Fruit fly (Drosophila melanogaster) whole organism, prepupa: ENCODE measurements around the gene CG42271.

Experiments used
- Blimp-1 ChIP-seq: fragments of 200-800 bp; sonication (Bioruptor generic); optimal IDR thresholded peaks from 3 replicates; lab custom pipeline; 2017; ENCODE audit warnings: missing biosample characterization, missing genetic modification characterization, mild to moderate bottlenecking, moderate library complexity, missing genetic modification reagents
- CG10669 ChIP-seq: fragments of 200-800 bp; sonication (Bioruptor generic); optimal IDR thresholded peaks from 3 replicates; lab custom pipeline; 2018; ENCODE audit warnings: missing biosample characterization, mild to moderate bottlenecking, missing genetic modification characterization, moderate library complexity
- CG11294 ChIP-seq: fragments of 200-800 bp; sonication (Bioruptor generic); IDR thresholded peaks from 2 replicates; pipeline ENCODE4 v1.3.6; 2022; ENCODE audit warnings: missing biosample characterization, missing genetic modification characterization
- CG15336 ChIP-seq: fragments of 200-800 bp; sonication (Bioruptor generic); IDR thresholded peaks from 2 replicates; pipeline ENCODE4 v1.3.6; 2022; ENCODE audit warnings: missing biosample characterization, missing genetic modification characterization
- CG1621 ChIP-seq: fragments of 200-800 bp; sonication (Bioruptor generic); optimal IDR thresholded peaks from 3 replicates; lab custom pipeline; 2018; ENCODE audit warnings: missing biosample characterization, mild to moderate bottlenecking, missing genetic modification characterization
- CG3032 ChIP-seq: fragments of 200-800 bp; optimal IDR thresholded peaks from 2 replicates; lab custom pipeline; 2019; ENCODE audit warnings: missing biosample characterization, mild to moderate bottlenecking, missing genetic modification characterization, moderate library complexity
- CG31627 ChIP-seq: fragments of 200-800 bp; sonication (Bioruptor generic); optimal IDR thresholded peaks from 3 replicates; lab custom pipeline; 2016; ENCODE audit warnings: missing biosample characterization, missing genetic modification characterization
- CG32006 ChIP-seq: fragments of 200-800 bp; sonication (Bioruptor generic); optimal IDR thresholded peaks from 3 replicates; lab custom pipeline; 2017; ENCODE audit warnings: missing biosample characterization, mild to moderate bottlenecking, missing genetic modification characterization
- CG3919 ChIP-seq: fragments of 200-800 bp; sonication (Bioruptor generic); optimal IDR thresholded peaks from 3 replicates; lab custom pipeline; 2016; ENCODE audit warnings: missing biosample characterization, missing genetic modification characterization
- CG4318 ChIP-seq: fragments of 200-800 bp; sonication (Bioruptor generic); optimal IDR thresholded peaks from 3 replicates; lab custom pipeline; 2017; ENCODE audit warnings: missing biosample characterization, mild to moderate bottlenecking, missing genetic modification characterization
- CG6276 ChIP-seq: fragments of 200-800 bp; sonication (Bioruptor generic); optimal IDR thresholded peaks from 2 replicates; lab custom pipeline; 2017; ENCODE audit warnings: missing biosample characterization, mild to moderate bottlenecking, missing genetic modification characterization
- CG6808 ChIP-seq: fragments of 200-800 bp; sonication (Bioruptor generic); optimal IDR thresholded peaks from 3 replicates; lab custom pipeline; 2017; ENCODE audit warnings: missing biosample characterization, missing genetic modification characterization, mild to moderate bottlenecking, moderate library complexity, missing genetic modification reagents
- CG6854 ChIP-seq: fragments of 200-800 bp; sonication (Bioruptor generic); optimal IDR thresholded peaks from 2 replicates; lab custom pipeline; 2017; ENCODE audit warnings: missing biosample characterization, mild to moderate bottlenecking, missing genetic modification characterization
- CG8119 ChIP-seq: fragments of 200-800 bp; sonication (Bioruptor generic); IDR thresholded peaks from 3 replicates; pipeline ENCODE4 v1.3.6; 2022; ENCODE audit warnings: missing biosample characterization, missing genetic modification characterization
- CG8632 ChIP-seq: fragments of 200-800 bp; sonication (Bioruptor generic); optimal IDR thresholded peaks from 3 replicates; lab custom pipeline; 2016; ENCODE audit warnings: missing biosample characterization, missing genetic modification characterization
- Eip75B ChIP-seq: fragments of 200-800 bp; sonication (Bioruptor generic); optimal IDR thresholded peaks from 3 replicates; lab custom pipeline; 2016; ENCODE audit warnings: missing biosample characterization, missing genetic modification characterization
- Eip78C ChIP-seq: fragments of 200-800 bp; sonication (Bioruptor generic); peaks from one replicate; lab custom pipeline; 2016; ENCODE audit warnings: missing biosample characterization, missing genetic modification characterization
- Eip93F ChIP-seq: fragments of 200-800 bp; sonication (Bioruptor generic); optimal IDR thresholded peaks from 2 replicates; lab custom pipeline; 2016; ENCODE audit warnings: missing biosample characterization, mild to moderate bottlenecking, missing genetic modification characterization
- Ets96B ChIP-seq: fragments of 200-800 bp; optimal IDR thresholded peaks from 2 replicates; lab custom pipeline; 2019; ENCODE audit warnings: missing biosample characterization, mild to moderate bottlenecking, missing genetic modification characterization, moderate library complexity
- Hr4 ChIP-seq: fragments of 200-800 bp; sonication (Bioruptor generic); optimal IDR thresholded peaks from 3 replicates; lab custom pipeline; 2016; ENCODE audit warnings: missing biosample characterization, missing genetic modification characterization
- Met ChIP-seq: fragments of 200-800 bp; sonication (Bioruptor generic); optimal IDR thresholded peaks from 3 replicates; lab custom pipeline; 2016; ENCODE audit warnings: missing biosample characterization, missing genetic modification characterization
- OdsH ChIP-seq: fragments of 200-800 bp; sonication (Bioruptor generic); optimal IDR thresholded peaks from 3 replicates; lab custom pipeline; 2016; ENCODE audit warnings: missing biosample characterization, missing genetic modification characterization
- Smox ChIP-seq: fragments of 200-800 bp; sonication (Bioruptor generic); optimal IDR thresholded peaks from 3 replicates; lab custom pipeline; 2016; ENCODE audit warnings: missing biosample characterization, missing genetic modification characterization
- Sox102F ChIP-seq: fragments of 200-800 bp; sonication (Bioruptor generic); optimal IDR thresholded peaks from 2 replicates; lab custom pipeline; 2016; ENCODE audit warnings: missing biosample characterization, mild to moderate bottlenecking, missing genetic modification characterization
- Sox14 ChIP-seq: fragments of 200-800 bp; sonication (Bioruptor generic); optimal IDR thresholded peaks from 3 replicates; lab custom pipeline; 2016; ENCODE audit warnings: missing biosample characterization, missing genetic modification characterization
- Sox15 ChIP-seq: fragments of 200-800 bp; sonication (Bioruptor generic); optimal IDR thresholded peaks from 3 replicates; lab custom pipeline; 2016; ENCODE audit warnings: missing biosample characterization, missing genetic modification characterization
- achi ChIP-seq: fragments of 200-800 bp; sonication (Bioruptor generic); optimal IDR thresholded peaks from 3 replicates; lab custom pipeline; 2016; ENCODE audit warnings: missing biosample characterization, missing genetic modification characterization
- acj6 ChIP-seq: fragments of 200-800 bp; sonication (Bioruptor generic); optimal IDR thresholded peaks from 3 replicates; lab custom pipeline; 2016; ENCODE audit warnings: missing biosample characterization, missing genetic modification characterization
- cyc ChIP-seq: fragments of 200-800 bp; sonication (Bioruptor generic); optimal IDR thresholded peaks from 3 replicates; lab custom pipeline; 2016; ENCODE audit warnings: missing biosample characterization, missing genetic modification characterization
- dac ChIP-seq: fragments of 200-800 bp; sonication (Bioruptor generic); optimal IDR thresholded peaks from 2 replicates; lab custom pipeline; 2017; ENCODE audit warnings: missing biosample characterization, mild to moderate bottlenecking, missing genetic modification characterization
- dsx ChIP-seq: fragments of 200-800 bp; optimal IDR thresholded peaks from 3 replicates; lab custom pipeline; 2019; ENCODE audit warnings: missing biosample characterization, mild to moderate bottlenecking, missing genetic modification characterization, moderate library complexity; ENCODE audit not compliant: poor library complexity, severe bottlenecking
- eg ChIP-seq: fragments of 200-800 bp; sonication (Bioruptor generic); IDR thresholded peaks from 3 replicates; pipeline ENCODE4 v1.3.6; 2022; ENCODE audit warnings: missing biosample characterization, missing genetic modification characterization
- esn ChIP-seq: fragments of 200-800 bp; sonication (Bioruptor generic); optimal IDR thresholded peaks from 2 replicates; lab custom pipeline; 2016; ENCODE audit warnings: missing biosample characterization, mild to moderate bottlenecking, missing genetic modification characterization, moderate library complexity
- fd59A ChIP-seq: fragments of 200-800 bp; sonication (Bioruptor generic); optimal IDR thresholded peaks from 2 replicates; lab custom pipeline; 2017; ENCODE audit warnings: missing biosample characterization, mild to moderate bottlenecking, missing genetic modification characterization, missing genetic modification reagents
- fkh ChIP-seq: fragments of 200-800 bp; sonication (Bioruptor generic); optimal IDR thresholded peaks from 3 replicates; lab custom pipeline; 2017; ENCODE audit warnings: missing biosample characterization, mild to moderate bottlenecking, missing genetic modification characterization, moderate library complexity
- lz ChIP-seq: fragments of 200-800 bp; sonication (Bioruptor generic); optimal IDR thresholded peaks from 3 replicates; lab custom pipeline; 2016; ENCODE audit warnings: missing biosample characterization, missing genetic modification characterization
- pdm3 ChIP-seq: fragments of 200-800 bp; sonication (Bioruptor generic); optimal IDR thresholded peaks from 3 replicates; lab custom pipeline; 2016; ENCODE audit warnings: missing biosample characterization, missing genetic modification characterization
- salr ChIP-seq, 2 experiments: fragments of 200-800 bp; sonication (Bioruptor generic); optimal IDR thresholded peaks; 3 replicates each; lab custom pipeline; 2016 to 2018; ENCODE audit warnings: missing biosample characterization in 2 of 2, missing genetic modification characterization in 2 of 2, mild to moderate bottlenecking in 1 of 2
- spab ChIP-seq: fragments of 200-800 bp; sonication (Bioruptor generic); optimal IDR thresholded peaks from 2 replicates; lab custom pipeline; 2017; ENCODE audit warnings: missing biosample characterization, mild to moderate bottlenecking, missing genetic modification characterization, missing genetic modification reagents
- ss ChIP-seq, 2 experiments: fragments of 200-800 bp; sonication (Bioruptor generic); optimal IDR thresholded peaks; 2 replicates in 1 of 2; 3 replicates in 1 of 2; lab custom pipeline; 2017 to 2018; ENCODE audit warnings: mild to moderate bottlenecking in 2 of 2, missing biosample characterization in 2 of 2, missing genetic modification characterization in 2 of 2, moderate library complexity in 1 of 2
- svp ChIP-seq: fragments of 200-800 bp; sonication (Bioruptor generic); peaks from one replicate; lab custom pipeline; 2016; ENCODE audit warnings: missing biosample characterization, missing genetic modification characterization
- topi ChIP-seq: fragments of 200-800 bp; sonication (Bioruptor generic); optimal IDR thresholded peaks from 3 replicates; lab custom pipeline; 2016; ENCODE audit warnings: missing biosample characterization, missing genetic modification characterization
- vri ChIP-seq: fragments of 200-800 bp; sonication (Bioruptor generic); optimal IDR thresholded peaks from 3 replicates; lab custom pipeline; 2016; ENCODE audit warnings: missing biosample characterization, mild to moderate bottlenecking, missing genetic modification characterization

Gene CG42271

dm6 chrX:14212147-14212792 lies 21.6 kb downstream of the CG42271 start (continued):
- TF ChIP-seq esn (GFP tag; lab: Kevin White, UChicago) (no peak), Met (GFP tag; lab: Kevin White, UChicago) (no peak), OdsH (no peak), CG15336 (GFP tag; lab: Robert Waterston, UW) (no peak; the same call in 1 of the 2 replicates), Sox15 (GFP tag; lab: Kevin White, UChicago) (no peak), Eip93F (GFP tag; lab: Kevin White, UChicago) (no peak), CG8632 (no peak), CG10669 (GFP tag; lab: Kevin White, UChicago) (no peak)
- TF ChIP-seq, all 60 proteins: peak for 9

- TF ChIP-seq Smox (GFP tag; lab: Kevin White, UChicago) (peak; percentile 15), cyc (GFP tag; lab: Kevin White, UChicago) (no peak), CG6808 (peak; percentile 46), achi (GFP tag; lab: Kevin White, UChicago) (peak; percentile 24), CG15336 (GFP tag; lab: Robert Waterston, UW) (peak; percentile 14), Eip75B (no peak), dac (GFP tag; lab: Kevin White, UChicago) (no peak), CG11294 (GFP tag; lab: Robert Waterston, UW) (no peak), Hr4 (GFP tag; lab: Kevin White, UChicago) (peak; percentile 48), CG10669 (GFP tag; lab: Kevin White, UChicago) (no peak), acj6 (peak; percentile 41), CG32006 (GFP tag; lab: Kevin White, UChicago) (peak; percentile 76), CG1621 (no peak), CG6854 (GFP tag; lab: Kevin White, UChicago) (peak; percentile 18), fd59A (GFP tag; lab: Kevin White, UChicago) (peak; percentile 37), CG3032 (tag; lab: Kevin White, UChicago) (peak; percentile 30), Sox14 (GFP tag; lab: Kevin White, UChicago) (peak; percentile 28), svp (GFP tag; lab: Kevin White, UChicago) (peak; percentile 62), Sox102F (GFP tag; lab: Kevin White, UChicago) (peak; percentile 10), esn (GFP tag; lab: Kevin White, UChicago) (peak; percentile 14), topi (GFP tag; lab: Kevin White, UChicago) (peak; percentile 6), dsx (GFP tag; lab: Kevin White, UChicago) (peak; percentile 71), CG4318 (peak; percentile 40), CG8632 (no peak), CG31627 (GFP tag; lab: Kevin White, UChicago) (peak; percentile 17), fkh (GFP tag; lab: Kevin White, UChicago) (no peak), salr (GFP tag; optimal IDR thresholded peaks at IDR 0.05; lab: Kevin White, UChicago) (peak in 1 of 2 experiments; percentile 49), CG6276 (GFP tag; lab: Kevin White, UChicago) (no peak), CG8119 (GFP tag; lab: Robert Waterston, UW) (no peak), pdm3 (GFP tag; lab: Kevin White, UChicago) (peak; percentile 55), Ets96B (tag; lab: Kevin White, UChicago) (no peak), Blimp-1 (GFP tag; lab: Kevin White, UChicago) (no peak), ss (GFP tag; optimal IDR thresholded peaks at IDR 0.05; lab: Kevin White, UChicago) (peak in 1 of 2 experiments; percentile 32), Met (GFP tag; lab: Kevin White, UChicago) (peak; percentile 30), Eip78C (GFP tag; lab: Kevin White, UChicago) (peak; percentile 49), vri (peak; percentile 11), spab (GFP tag; lab: Kevin White, UChicago) (peak; percentile 29), CG3919 (GFP tag; lab: Kevin White, UChicago) (no peak), lz (GFP tag; lab: Kevin White, UChicago) (no peak), OdsH (peak; percentile 38), eg (GFP tag; lab: Robert Waterston, UW) (peak; percentile 40; the same call in 1 of the 3 replicates)
- TF ChIP-seq, all 60 proteins: peak for 27
Observed at dm6 chrX:14211250-14211944, 22.5 kb downstream of the CG42271 start.
